Worm (Caenorhabditis elegans): ENCODE data around the gene srz-83.

ce11 chrIV:3481760-3482159, 22.5 kb upstream of the srz-83 start, which contains the start of gene srz-37:
- TF ChIP-seq zip-5 (tag; optimal IDR thresholded peaks at IDR 0.05) (no peak), nhr-11 (tag; optimal IDR thresholded peaks at IDR 0.05) (no peak), ceh-34 (tag; optimal IDR thresholded peaks at IDR 0.05) (no peak), ref-2 (tag; optimal IDR thresholded peaks at IDR 0.05) (no peak)
